Worm (Caenorhabditis elegans): ENCODE measurements around the gene T11F9.10.
"Not testable (repeated sequence)": the region's sequence is repeated elsewhere in the genome, so short reads cannot be mapped to it uniquely, and the experiment has no call there.

Gene T11F9.10

ce11 chrV:11472209-11472608 is 14.6 kb upstream of the T11F9.10 start, which contains the start of the genes nas-20 and nas-21:
nas-20 (minus strand) TSS chrV:11472309.
nas-21 (plus strand) TSS chrV:11472564.
- no peak for TF ChIP-seq akir-1 (GFP tag; optimal IDR thresholded peaks at IDR 0.05)
- no peak for TF ChIP-seq lin-35 (GFP tag; optimal IDR thresholded peaks at IDR 0.05)
- TF ChIP-seq Y53F4B.3 (GFP tag; IDR thresholded peaks at IDR 0.05) = no peak

- TF ChIP-seq dpff-1 (tag; optimal IDR thresholded peaks at IDR 0.05) (no peak), T26A5.8 (tag; optimal IDR thresholded peaks at IDR 0.05) (no peak), B0035.1 (tag; optimal IDR thresholded peaks at IDR 0.05) (no peak), nfya-2 (GFP tag; IDR thresholded peaks at IDR 0.05) (no peak), Y67H2A.10 (GFP tag; conservative IDR thresholded peaks at IDR 0.05) (no peak), snpc-3.4 (tag; optimal IDR thresholded peaks at IDR 0.05) (no peak), mcd-1 (GFP tag; IDR thresholded peaks at IDR 0.05) (no peak), hmg-1.2 (GFP tag; IDR thresholded peaks at IDR 0.05) (no peak), tlf-1 (GFP tag; optimal IDR thresholded peaks at IDR 0.05) (no peak), tbx-9 (tag; optimal IDR thresholded peaks at IDR 0.05; ENCODE audit: borderline replicate concordance) (no peak), Y53F4B.3 (GFP tag; IDR thresholded peaks at IDR 0.05) (no peak), ZK185.1 (tag; optimal IDR thresholded peaks at IDR 0.05; ENCODE audit: poor library complexity, severe bottlenecking) (no peak), unc-130 (GFP tag; optimal IDR thresholded peaks at IDR 0.05) (no peak), zim-3 (tag; optimal IDR thresholded peaks at IDR 0.05) (no peak), ceh-40 (GFP tag; IDR thresholded peaks at IDR 0.05) (no peak), gei-17 (GFP tag; optimal IDR thresholded peaks at IDR 0.05) (no peak), lin-35 (GFP tag; optimal IDR thresholded peaks at IDR 0.05) (no peak), ceh-91 (GFP tag; IDR thresholded peaks at IDR 0.05) (no peak), let-607 (tag; optimal IDR thresholded peaks at IDR 0.05) (no peak)
These were observed 12.4 kb upstream of the T11F9.10 start, which contains the start of gene nas-22 for ce11 chrV:11474399-11474798. nas-22 (plus strand) TSS chrV:11474699.

ce11 chrV:11475638-11476037 is 11.1 kb upstream of the T11F9.10 start, which contains the start of gene T11F9.7:
T11F9.7 (plus strand) TSS chrV:11475938.
- TF ChIP-seq Y67H2A.10 (GFP tag; conservative IDR thresholded peaks at IDR 0.05); dpl-1 (GFP tag; optimal IDR thresholded peaks at IDR 0.05); gei-17 (GFP tag; optimal IDR thresholded peaks at IDR 0.05): not testable (repeated sequence)

- peak; percentile 31 for TF ChIP-seq lsl-1 (GFP tag; optimal IDR thresholded peaks at IDR 0.05)
- peak; percentile 33 for TF ChIP-seq F49E8.2 (tag; optimal IDR thresholded peaks at IDR 0.05; ENCODE audit: insufficient read depth)
- peak; percentile 35; the same call in 1 of the 2 replicates for TF ChIP-seq madf-8 (GFP tag; conservative IDR thresholded peaks at IDR 0.05)
- TF ChIP-seq snpc-1.1 (tag; optimal IDR thresholded peaks at IDR 0.05; ENCODE audit: insufficient read depth) = peak; percentile 91
- TF ChIP-seq D2030.7 (GFP tag; IDR thresholded peaks at IDR 0.05) = peak; percentile 81
- TF ChIP-seq rcor-1 (GFP tag; IDR thresholded peaks at IDR 0.05) = peak; percentile 33; the same call in 1 of the 2 replicates
- TF ChIP-seq ekl-4 (GFP tag; IDR thresholded peaks at IDR 0.05) = 0 out of 2 replicates have a peak, but pooled peaks have one; percentile 62
- TF ChIP-seq B0336.3 (GFP tag; IDR thresholded peaks at IDR 0.05) = peak; percentile 46; the same call in 1 of the 2 replicates
- TF ChIP-seq efl-1 (GFP tag; optimal IDR thresholded peaks at IDR 0.05) = peak; percentile 0
- peak; percentile 12 for TF ChIP-seq xnd-1 (tag; optimal IDR thresholded peaks at IDR 0.05)
- peak; percentile 76 for TF ChIP-seq snpc-4 (GFP tag; optimal IDR thresholded peaks at IDR 0.05)
- TF ChIP-seq snpc-4 (tag; optimal IDR thresholded peaks at IDR 0.05) = peak; percentile 56 to 92 (median 84)
- peak; percentile 26 for TF ChIP-seq F33H1.4 (GFP tag; IDR thresholded peaks at IDR 0.05)
- TF ChIP-seq tbp1 (GFP tag; optimal IDR thresholded peaks at IDR 0.05) = peak; percentile 53
- peak; percentile 66 for TF ChIP-seq dox-1 (GFP tag; IDR thresholded peaks at IDR 0.05)
- peak; percentile 49; the same call in 1 of the 2 replicates for TF ChIP-seq attf-6 (GFP tag; IDR thresholded peaks at IDR 0.05)
- peak; percentile 54 for TF ChIP-seq hmg-1.2 (GFP tag; IDR thresholded peaks at IDR 0.05)
- TF ChIP-seq snpc-3.4 (tag; optimal IDR thresholded peaks at IDR 0.05) = peak; percentile 47
- TF ChIP-seq F39B2.1 (GFP tag; IDR thresholded peaks at IDR 0.05) = peak; percentile 8; the same call in 1 of the 2 replicates
These were observed 8.8 kb upstream of the T11F9.10 start for ce11 chrV:11478028-11478427.

Measured in whole organism, young adult.